Worm (Caenorhabditis elegans) whole organism, L4 larva: ENCODE data around the gene F10E9.11.

Experiments
- D1046.2 ChIP-seq: fragments of 200-800 bp; sonication (Bioruptor generic); IDR thresholded peaks from 2 replicates; pipeline ENCODE4 v1.3.6; 2022; ENCODE audit warnings: missing genetic modification characterization, missing compliant biosample characterization
- F37D6.2 ChIP-seq: sonication (generic microtip); optimal IDR thresholded peaks from 2 replicates; lab custom pipeline; 2016; ENCODE audit warnings: mild to moderate bottlenecking, missing genetic modification characterization, missing compliant biosample characterization
- F49E8.2 ChIP-seq: sonication (generic microtip); optimal IDR thresholded peaks from 2 replicates; lab custom pipeline; 2016; ENCODE audit warnings: missing compliant biosample characterization, mild to moderate bottlenecking, missing genetic modification characterization, borderline replicate concordance
- R02D3.7 ChIP-seq: fragments of 150-350 bp; sonication (generic microtip); optimal IDR thresholded peaks from 3 replicates; lab custom pipeline; 2014; ENCODE audit warnings: missing biosample characterization, missing genetic modification characterization
- T20F7.1 ChIP-seq: fragments of 200-800 bp; sonication (Bioruptor generic); optimal IDR thresholded peaks from 2 replicates; lab custom pipeline; 2018; ENCODE audit warnings: mild to moderate bottlenecking, missing genetic modification characterization, missing compliant biosample characterization
- T26A8.4 ChIP-seq: fragments of 200-800 bp; sonication (Bioruptor generic); IDR thresholded peaks from 2 replicates; pipeline ENCODE4 v1.3.6; 2022; ENCODE audit warnings: missing genetic modification characterization, missing compliant biosample characterization
- Y48G9A.11 ChIP-seq: fragments of 200-800 bp; sonication (Bioruptor generic); IDR thresholded peaks from 2 replicates; pipeline ENCODE4 v1.3.6; 2022; ENCODE audit warnings: missing genetic modification reagents, missing genetic modification characterization, missing compliant biosample characterization
- ZK546.5 ChIP-seq, 2 experiments: sonication (generic microtip); optimal IDR thresholded peaks; 2 replicates each; lab custom pipeline; 2017; ENCODE audit warnings: missing biosample characterization in 2 of 2, missing genetic modification characterization in 2 of 2
- aha-1 ChIP-seq: fragments of 150-350 bp; peaks from one replicate; lab custom pipeline; 2014; ENCODE audit warnings: missing biosample characterization, missing genetic modification characterization
- arid-1 ChIP-seq: fragments of 200-800 bp; sonication (Bioruptor generic); conservative IDR thresholded peaks from 2 replicates; pipeline ENCODE4 v1.3.6; 2022; ENCODE audit warnings: missing genetic modification reagents, missing genetic modification characterization, missing compliant biosample characterization
- ceh-62 ChIP-seq: sonication (generic microtip); optimal IDR thresholded peaks from 2 replicates; lab custom pipeline; 2017; ENCODE audit warnings: missing biosample characterization, missing genetic modification characterization
- daf-16 ChIP-seq, 3 experiments: sonication (generic microtip); optimal IDR thresholded peaks; 2 replicates each; lab custom pipeline; 2016 to 2017; ENCODE audit warnings: missing genetic modification characterization in 3 of 3, missing genetic modification reagents in 3 of 3, mild to moderate bottlenecking in 2 of 3, missing compliant biosample characterization in 2 of 3, missing biosample characterization in 1 of 3, moderate library complexity in 1 of 3
- daf-19 ChIP-seq: fragments of 200-800 bp; sonication (Bioruptor generic); conservative IDR thresholded peaks from 2 replicates; pipeline ENCODE4 v1.3.6; 2022; ENCODE audit warnings: missing genetic modification characterization, missing compliant biosample characterization
- dmd-6 ChIP-seq: fragments of 200-800 bp; sonication (Bioruptor generic); IDR thresholded peaks from 2 replicates; pipeline ENCODE4 v1.3.6; 2022; ENCODE audit warnings: missing genetic modification reagents, missing genetic modification characterization, missing compliant biosample characterization
- dpl-1 ChIP-seq: fragments of 150-350 bp; optimal IDR thresholded peaks from 2 replicates; lab custom pipeline; 2014; ENCODE audit warnings: missing biosample characterization, missing genetic modification reagents, missing genetic modification characterization
- duxl-1 ChIP-seq: sonication (generic microtip); optimal IDR thresholded peaks from 2 replicates; lab custom pipeline; 2016; ENCODE audit warnings: mild to moderate bottlenecking, missing genetic modification characterization, moderate library complexity, missing compliant biosample characterization; ENCODE audit not compliant: poor library complexity
- dve-1 ChIP-seq: sonication (generic microtip); optimal IDR thresholded peaks from 2 replicates; lab custom pipeline; 2017; ENCODE audit warnings: antibody characterized with exemption, mild to moderate bottlenecking, missing genetic modification characterization, missing compliant biosample characterization; ENCODE audit not compliant: insufficient read depth
- fkh-10 ChIP-seq: fragments of 150-350 bp; optimal IDR thresholded peaks from 2 replicates; lab custom pipeline; 2014; ENCODE audit warnings: missing biosample characterization, missing genetic modification reagents, missing genetic modification characterization
- hif-1 ChIP-seq, 2 experiments: sonication (generic microtip); optimal IDR thresholded peaks; 2 replicates each; lab custom pipeline; 2016 to 2017; ENCODE audit warnings: missing compliant biosample characterization in 2 of 2, missing genetic modification characterization in 2 of 2, missing genetic modification reagents in 2 of 2, missing genotype in 2 of 2, mild to moderate bottlenecking in 1 of 2
- hlh-11 ChIP-seq: fragments of 200-800 bp; sonication (Bioruptor generic); optimal IDR thresholded peaks from 2 replicates; lab custom pipeline; 2018; ENCODE audit warnings: mild to moderate bottlenecking, missing genetic modification characterization, missing compliant biosample characterization
- hlh-30 ChIP-seq: sonication (generic microtip); optimal IDR thresholded peaks from 2 replicates; lab custom pipeline; 2017; ENCODE audit warnings: antibody characterized with exemption, mild to moderate bottlenecking, missing genetic modification characterization, missing compliant biosample characterization; ENCODE audit not compliant: insufficient read depth
- lin-1 ChIP-seq: fragments of 200-800 bp; sonication (Bioruptor generic); IDR thresholded peaks from 2 replicates; pipeline ENCODE4 v1.3.6; 2022; ENCODE audit warnings: missing genetic modification reagents, missing genetic modification characterization, missing compliant biosample characterization
- lin-13 ChIP-seq: fragments of 150-350 bp; optimal IDR thresholded peaks from 2 replicates; lab custom pipeline; 2014; ENCODE audit warnings: missing biosample characterization, missing genetic modification reagents, missing genetic modification characterization
- lin-15B ChIP-seq: fragments of 150-350 bp; sonication (generic microtip); optimal IDR thresholded peaks from 3 replicates; lab custom pipeline; 2014; ENCODE audit warnings: missing biosample characterization, missing genetic modification characterization
- lin-38 ChIP-seq: fragments of 200-800 bp; sonication (Bioruptor generic); IDR thresholded peaks from 2 replicates; pipeline ENCODE4 v1.3.6; 2022; ENCODE audit warnings: missing genetic modification reagents, missing genetic modification characterization, missing compliant biosample characterization
- lsy-2 ChIP-seq, 2 experiments: fragments of 150-350 bp in 1 of 2; sonication (generic microtip) in 1 of 2; optimal IDR thresholded peaks; 2 replicates each; lab custom pipeline; 2014 to 2017; ENCODE audit warnings: missing biosample characterization in 2 of 2, missing genetic modification characterization in 2 of 2
- mdl-1 ChIP-seq, 2 experiments: fragments of 150-350 bp in 1 of 2; sonication (generic microtip) in 1 of 2; optimal IDR thresholded peaks; 2 replicates each; lab custom pipeline; 2014 to 2017; ENCODE audit warnings: missing biosample characterization in 2 of 2, missing genetic modification characterization in 2 of 2
- mep-1 ChIP-seq: fragments of 150-350 bp; sonication (generic microtip); optimal IDR thresholded peaks from 3 replicates; lab custom pipeline; 2014; ENCODE audit warnings: missing biosample characterization, missing genetic modification characterization
- mes-2 ChIP-seq: sonication (generic microtip); optimal IDR thresholded peaks from 2 replicates; lab custom pipeline; 2016; ENCODE audit warnings: missing genotype, mild to moderate bottlenecking, missing genetic modification characterization, missing compliant biosample characterization; ENCODE audit not compliant: poor library complexity, severe bottlenecking
- mxl-3 ChIP-seq: fragments of 200-800 bp; sonication (Bioruptor generic); optimal IDR thresholded peaks from 2 replicates; lab custom pipeline; 2018; ENCODE audit warnings: mild to moderate bottlenecking, missing genetic modification characterization, missing compliant biosample characterization
- nhr-11 ChIP-seq: fragments of 150-350 bp; optimal IDR thresholded peaks from 2 replicates; lab custom pipeline; 2014; ENCODE audit warnings: missing biosample characterization, missing genetic modification characterization
- nhr-237 ChIP-seq: sonication (generic microtip); optimal IDR thresholded peaks from 2 replicates; lab custom pipeline; 2017; ENCODE audit warnings: missing biosample characterization, missing genetic modification characterization
- nhr-25 ChIP-seq: sonication (generic microtip); optimal IDR thresholded peaks from 2 replicates; lab custom pipeline; 2017; ENCODE audit warnings: missing genetic modification characterization, mild to moderate bottlenecking, missing compliant biosample characterization, antibody characterized with exemption, moderate library complexity, borderline replicate concordance; ENCODE audit not compliant: insufficient read depth
- nhr-28 ChIP-seq: fragments of 150-350 bp; optimal IDR thresholded peaks from 2 replicates; lab custom pipeline; 2014; ENCODE audit warnings: missing biosample characterization, missing genetic modification characterization
- nhr-6 ChIP-seq: fragments of 150-350 bp; optimal IDR thresholded peaks from 2 replicates; lab custom pipeline; 2014; ENCODE audit warnings: missing biosample characterization, missing genetic modification characterization
- nhr-76 ChIP-seq: fragments of 150-350 bp; optimal IDR thresholded peaks from 2 replicates; lab custom pipeline; 2014; ENCODE audit warnings: missing biosample characterization, missing genetic modification characterization
- nhr-77 ChIP-seq: fragments of 150-350 bp; optimal IDR thresholded peaks from 2 replicates; lab custom pipeline; 2014; ENCODE audit warnings: missing biosample characterization, missing genetic modification characterization
- pha-4 ChIP-seq, 2 experiments: fragments of 150-350 bp in 1 of 2; fragments of 200-800 bp in 1 of 2; sonication (Bioruptor generic) in 1 of 2; IDR thresholded peaks in 1 of 2; optimal IDR thresholded peaks in 1 of 2; 2 replicates each; pipeline versions ENCODE4 v1.3.6 to Lab custom; 2014 to 2022; ENCODE audit warnings: missing genetic modification characterization in 2 of 2, missing genetic modification reagents in 2 of 2, missing biosample characterization in 1 of 2, missing compliant biosample characterization in 1 of 2
- pqm-1 ChIP-seq: sonication (generic microtip); optimal IDR thresholded peaks from 2 replicates; lab custom pipeline; 2017; ENCODE audit warnings: missing biosample characterization, missing genetic modification characterization
- rbr-2 ChIP-seq: sonication (generic microtip); optimal IDR thresholded peaks from 2 replicates; lab custom pipeline; 2016; ENCODE audit warnings: missing genotype, missing genetic modification characterization, missing compliant biosample characterization
- saeg-2 ChIP-seq: fragments of 200-800 bp; sonication (Bioruptor generic); IDR thresholded peaks from 2 replicates; pipeline ENCODE4 v1.3.6; 2022; ENCODE audit warnings: missing genetic modification reagents, missing genetic modification characterization, missing compliant biosample characterization
- spr-1 ChIP-seq: sonication (generic microtip); optimal IDR thresholded peaks from 2 replicates; lab custom pipeline; 2016; ENCODE audit warnings: mild to moderate bottlenecking, missing genetic modification characterization, missing compliant biosample characterization
- spr-3 ChIP-seq: fragments of 200-800 bp; sonication (Bioruptor generic); optimal IDR thresholded peaks from 2 replicates; lab custom pipeline; 2018; ENCODE audit warnings: mild to moderate bottlenecking, missing genetic modification characterization, missing compliant biosample characterization
- tra-1 ChIP-seq: fragments of 200-800 bp; sonication (Bioruptor generic); IDR thresholded peaks from 2 replicates; pipeline ENCODE4 v1.3.6; 2022; ENCODE audit warnings: missing genetic modification reagents, missing genetic modification characterization, missing compliant biosample characterization
- unc-130 ChIP-seq: sonication (generic microtip); optimal IDR thresholded peaks from 2 replicates; lab custom pipeline; 2016; ENCODE audit warnings: missing genetic modification reagents, missing genetic modification characterization, missing compliant biosample characterization
- unc-62 ChIP-seq, 3 experiments: fragments of 150-350 bp in 1 of 3; sonication (generic microtip); optimal IDR thresholded peaks in 2 of 3; peaks in 1 of 3; 1 replicate in 1 of 3; 2 replicates in 2 of 3; lab custom pipeline; 2014 to 2017; ENCODE audit warnings: missing biosample characterization in 3 of 3, missing genetic modification characterization in 3 of 3, missing genetic modification reagents in 3 of 3, missing genotype in 1 of 3
- zip-11 ChIP-seq: fragments of 200-800 bp; sonication (Bioruptor generic); IDR thresholded peaks from 2 replicates; pipeline ENCODE4 v1.3.6; 2022; ENCODE audit warnings: missing genetic modification characterization, missing compliant biosample characterization

F10E9.11 gene

DNA sequence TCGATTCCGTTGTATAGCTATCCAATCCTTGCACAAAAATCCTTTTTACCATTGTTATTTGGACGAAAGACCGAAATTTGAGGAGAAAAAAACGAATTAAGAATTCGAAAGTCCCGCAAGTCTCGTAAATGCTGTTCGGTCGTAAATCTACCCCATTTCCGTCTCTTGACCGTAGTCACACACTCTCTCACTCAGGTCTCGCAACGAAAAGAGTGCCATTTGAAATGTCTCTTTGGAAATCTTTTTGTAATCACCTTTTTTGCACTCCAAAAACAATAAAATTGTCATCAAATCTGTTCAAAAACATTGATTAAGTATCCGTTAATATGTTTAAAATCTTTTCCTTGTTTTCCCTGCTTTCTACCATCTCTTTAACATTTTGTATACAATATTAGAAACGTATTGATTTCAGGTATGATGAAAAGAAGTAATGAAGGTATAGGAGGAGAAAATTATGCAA, 39.2 kb upstream of the F10E9.11 start, which contains the start of the genes R05D3.8 and rfp-1:
Gene R05D3.8, minus strand, starts transcription at position 115 of the 460 bp plus-strand sequence.
Gene rfp-1, plus strand, starts transcription at position 410 of the 460 bp plus-strand sequence.
- TF ChIP-seq hlh-30 (tag; lab: Kevin White, UChicago) (peak; percentile 84), saeg-2 (GFP tag; lab: Robert Waterston, UW) (no peak), ZK546.5 (tag; optimal IDR thresholded peaks at IDR 0.05; lab: Kevin White, UChicago) (peak in 1 of 2 experiments; percentile 19), zip-11 (GFP tag; lab: Robert Waterston, UW) (no peak), rbr-2 (tag; lab: Kevin White, UChicago) (peak; percentile 43), R02D3.7 (tag; lab: Kevin White, UChicago) (peak; percentile 97), nhr-76 (tag; lab: Kevin White, UChicago) (no peak), arid-1 (GFP tag; lab: Robert Waterston, UW) (peak; percentile 67; the same call in 1 of the 2 replicates), lin-13 (peak; percentile 88), mdl-1 (tag; optimal IDR thresholded peaks at IDR 0.05; lab: Kevin White, UChicago) (peak in 1 of 2 experiments; percentile 28), F49E8.2 (tag; lab: Kevin White, UChicago) (no peak), hlh-11 (peak; percentile 60), lin-1 (GFP tag; lab: Robert Waterston, UW) (0 out of 2 replicates have a peak, but pooled peaks have one; percentile 27), Y48G9A.11 (GFP tag; lab: Robert Waterston, UW) (no peak; the same call in 1 of the 2 replicates), nhr-25 (peak; percentile 76), mep-1 (peak; percentile 87), duxl-1 (tag; lab: Kevin White, UChicago) (peak; percentile 6), T20F7.1 (GFP tag; lab: Kevin White, UChicago) (peak; percentile 73), daf-19 (GFP tag; lab: Robert Waterston, UW) (no peak), tra-1 (GFP tag; lab: Robert Waterston, UW) (0 out of 2 replicates have a peak, but pooled peaks have one; percentile 22), ceh-62 (no peak), lsy-2 (tag; optimal IDR thresholded peaks at IDR 0.05; lab: Kevin White, UChicago) (peak; percentile 97 to 99), lin-15B (peak; percentile 49), nhr-28 (peak; percentile 85), nhr-77 (peak; percentile 91), nhr-6 (tag; lab: Kevin White, UChicago) (peak; percentile 88), aha-1 (tag; lab: Kevin White, UChicago) (peak; percentile 44), daf-16 (GFP tag; optimal IDR thresholded peaks at IDR 0.05; lab: Kevin White, UChicago) (no peak), daf-16 (tag; optimal IDR thresholded peaks at IDR 0.05; lab: Kevin White, UChicago) (peak; percentile 51), pqm-1 (tag; lab: Kevin White, UChicago) (peak; percentile 3), dve-1 (tag; lab: Kevin White, UChicago) (peak; percentile 90), unc-62 (GFP tag; optimal IDR thresholded peaks at IDR 0.05 in 1 of 2; lab: Kevin White, UChicago) (peak in 1 of 2 experiments; percentile 99), unc-62 (tag; optimal IDR thresholded peaks at IDR 0.05; lab: Kevin White, UChicago) (no peak), hif-1 (tag; optimal IDR thresholded peaks at IDR 0.05; lab: Kevin White, UChicago) (peak in 1 of 2 experiments; percentile 54), T26A8.4 (GFP tag; lab: Robert Waterston, UW) (peak; percentile 45; the same call in 1 of the 2 replicates), mes-2 (peak; percentile 89), D1046.2 (GFP tag; lab: Robert Waterston, UW) (no peak), lin-38 (GFP tag; lab: Robert Waterston, UW) (peak; percentile 65), nhr-237 (tag; lab: Kevin White, UChicago) (no peak), dmd-6 (GFP tag; lab: Robert Waterston, UW) (peak; percentile 40), unc-130 (peak; percentile 74), fkh-10 (peak; percentile 36), dpl-1 (GFP tag; lab: Kevin White, UChicago) (peak; percentile 87), F37D6.2 (tag; lab: Kevin White, UChicago) (peak; percentile 39), spr-1 (tag; lab: Kevin White, UChicago) (no peak), pha-4 (GFP tag; IDR thresholded peaks at IDR 0.05; lab: Robert Waterston, UW) (no peak), pha-4 (tag; optimal IDR thresholded peaks at IDR 0.05; lab: Kevin White, UChicago) (peak; percentile 83), spr-3 (GFP tag; lab: Kevin White, UChicago) (no peak), nhr-11 (tag; lab: Kevin White, UChicago) (peak; percentile 89), mxl-3 (GFP tag; lab: Kevin White, UChicago) (peak; percentile 25)
